Fruit fly (Drosophila melanogaster) whole organism, embryonic: Measurements from ENCODE around the gene EndoGI.

Source experiments
- BEAF-32 ChIP-seq: fragments of 200-800 bp; sonication (Bioruptor generic); optimal IDR thresholded peaks from 3 replicates; lab custom pipeline; 2017; ENCODE audit warnings: missing biosample characterization, missing genetic modification characterization, mild to moderate bottlenecking, moderate library complexity, missing genetic modification reagents
- CG10209 ChIP-seq: fragments of 200-800 bp; sonication (Bioruptor generic); optimal IDR thresholded peaks from 3 replicates; lab custom pipeline; 2017; ENCODE audit warnings: missing biosample characterization, mild to moderate bottlenecking, missing genetic modification characterization, missing genetic modification reagents
- CG10321 ChIP-seq: fragments of 200-800 bp; sonication (Bioruptor generic); IDR thresholded peaks from 2 replicates; pipeline ENCODE4 v1.3.6; 2022; ENCODE audit warnings: missing biosample characterization, missing genetic modification characterization
- CG10431 ChIP-seq: fragments of 200-800 bp; sonication (Bioruptor generic); optimal IDR thresholded peaks from 3 replicates; lab custom pipeline; 2018; ENCODE audit warnings: missing biosample characterization, mild to moderate bottlenecking, missing genetic modification characterization
- CG12744 ChIP-seq: fragments of 200-800 bp; sonication (Bioruptor generic); optimal IDR thresholded peaks from 2 replicates; lab custom pipeline; 2016; ENCODE audit warnings: missing biosample characterization, missing genetic modification characterization
- CG12942 ChIP-seq: fragments of 200-800 bp; sonication (Bioruptor generic); optimal IDR thresholded peaks from 3 replicates; lab custom pipeline; 2016; ENCODE audit warnings: missing biosample characterization, missing genetic modification characterization
- CG14441 ChIP-seq: fragments of 200-800 bp; sonication (Bioruptor generic); IDR thresholded peaks from 2 replicates; pipeline ENCODE4 v1.3.6; 2022; ENCODE audit warnings: missing biosample characterization, missing genetic modification characterization
- CG15601 ChIP-seq: fragments of 200-800 bp; sonication (Bioruptor generic); optimal IDR thresholded peaks from 3 replicates; lab custom pipeline; 2019; ENCODE audit warnings: missing biosample characterization, mild to moderate bottlenecking, missing genetic modification characterization, moderate library complexity
- CG15696 ChIP-seq: fragments of 200-800 bp; sonication (Bioruptor generic); optimal IDR thresholded peaks from 2 replicates; lab custom pipeline; 2019; ENCODE audit warnings: missing biosample characterization, mild to moderate bottlenecking, missing genetic modification characterization, moderate library complexity
- CG1602 ChIP-seq: fragments of 200-800 bp; sonication (Bioruptor generic); optimal IDR thresholded peaks from 3 replicates; lab custom pipeline; 2016; ENCODE audit warnings: missing biosample characterization, missing genetic modification characterization
- CG1603 ChIP-seq: fragments of 200-800 bp; sonication (Bioruptor generic); optimal IDR thresholded peaks from 2 replicates; lab custom pipeline; 2019; ENCODE audit warnings: missing biosample characterization, mild to moderate bottlenecking, missing genetic modification characterization, moderate library complexity
- CG17802 ChIP-seq: fragments of 200-800 bp; sonication (Bioruptor generic); optimal IDR thresholded peaks from 2 replicates; lab custom pipeline; 2018; ENCODE audit warnings: missing biosample characterization, mild to moderate bottlenecking, missing genetic modification characterization, moderate library complexity
- CG18476 ChIP-seq: fragments of 200-800 bp; sonication (Bioruptor generic); optimal IDR thresholded peaks from 2 replicates; lab custom pipeline; 2016; ENCODE audit warnings: missing biosample characterization, mild to moderate bottlenecking, missing genetic modification characterization
- CG18619 ChIP-seq: fragments of 200-800 bp; sonication (Bioruptor generic); optimal IDR thresholded peaks from 3 replicates; lab custom pipeline; 2017; ENCODE audit warnings: missing biosample characterization, mild to moderate bottlenecking, missing genetic modification characterization
- CG30403 ChIP-seq: fragments of 200-800 bp; sonication (Bioruptor generic); optimal IDR thresholded peaks from 3 replicates; lab custom pipeline; 2016; ENCODE audit warnings: missing biosample characterization, missing genetic modification characterization
- CG9609 ChIP-seq: fragments of 200-800 bp; sonication (Bioruptor generic); optimal IDR thresholded peaks from 3 replicates; lab custom pipeline; 2016; ENCODE audit warnings: missing biosample characterization, missing genetic modification characterization
- CG9932 ChIP-seq: fragments of 200-800 bp; sonication (Bioruptor generic); IDR thresholded peaks from 2 replicates; pipeline ENCODE4 v1.3.6; 2022; ENCODE audit warnings: missing biosample characterization, missing genetic modification characterization
- CoRest ChIP-seq: fragments of 200-800 bp; sonication (Bioruptor generic); optimal IDR thresholded peaks from 3 replicates; lab custom pipeline; 2018; ENCODE audit warnings: missing biosample characterization, mild to moderate bottlenecking, missing genetic modification characterization, moderate library complexity
- Doc3 ChIP-seq: fragments of 200-800 bp; sonication (Bioruptor generic); IDR thresholded peaks from 3 replicates; pipeline ENCODE4 v1.3.6; 2022; ENCODE audit warnings: missing biosample characterization, missing genetic modification characterization; ENCODE audit not compliant: partially characterized antibody
- HLH4C ChIP-seq: fragments of 200-800 bp; sonication (Bioruptor generic); IDR thresholded peaks from 3 replicates; pipeline ENCODE4 v1.3.6; 2022; ENCODE audit warnings: missing biosample characterization, missing genetic modification characterization; ENCODE audit not compliant: partially characterized antibody
- Hr3 ChIP-seq: fragments of 200-800 bp; sonication (Bioruptor generic); optimal IDR thresholded peaks from 3 replicates; lab custom pipeline; 2016; ENCODE audit warnings: missing biosample characterization, missing genetic modification characterization
- Jarid2 ChIP-seq: fragments of 200-800 bp; sonication (Bioruptor generic); optimal IDR thresholded peaks from 3 replicates; lab custom pipeline; 2017; ENCODE audit warnings: mild to moderate bottlenecking, missing biosample characterization, missing genetic modification reagents, missing genetic modification characterization
- Mrtf ChIP-seq: fragments of 200-800 bp; sonication (Bioruptor generic); IDR thresholded peaks from 3 replicates; pipeline ENCODE4 v1.3.6; 2022; ENCODE audit warnings: missing biosample characterization, missing genetic modification characterization
- NK7.1 ChIP-seq: fragments of 200-800 bp; sonication (Bioruptor generic); optimal IDR thresholded peaks from 3 replicates; lab custom pipeline; 2016; ENCODE audit warnings: missing biosample characterization, missing genetic modification characterization
- Nf-YA ChIP-seq: fragments of 200-800 bp; sonication (Bioruptor generic); IDR thresholded peaks from 2 replicates; pipeline ENCODE4 v1.3.6; 2022; ENCODE audit warnings: missing biosample characterization, missing genetic modification characterization
- NfI ChIP-seq: fragments of 200-800 bp; sonication (Bioruptor generic); optimal IDR thresholded peaks from 3 replicates; lab custom pipeline; 2018; ENCODE audit warnings: missing biosample characterization, mild to moderate bottlenecking, missing genetic modification characterization, moderate library complexity
- Stat92E ChIP-seq, 3 experiments: fragments of >200 bp in 2 of 3; fragments of 200-800 bp in 1 of 3; sonication (Bioruptor generic) in 1 of 3; optimal IDR thresholded peaks; 2 replicates each; lab custom pipeline; 2017 to 2019; ENCODE audit warnings: missing biosample characterization in 3 of 3, missing genetic modification characterization in 3 of 3, mild to moderate bottlenecking in 1 of 3, moderate library complexity in 1 of 3
- Xbp1 ChIP-seq: fragments of 200-800 bp; sonication (Bioruptor generic); optimal IDR thresholded peaks from 3 replicates; lab custom pipeline; 2016; ENCODE audit warnings: missing biosample characterization, mild to moderate bottlenecking, missing genetic modification characterization
- amos ChIP-seq: fragments of 200-800 bp; sonication (Bioruptor generic); IDR thresholded peaks from 2 replicates; pipeline ENCODE4 v1.3.6; 2022; ENCODE audit warnings: missing biosample characterization, missing genetic modification characterization; ENCODE audit not compliant: partially characterized antibody
- ara ChIP-seq: fragments of 200-800 bp; sonication (Bioruptor generic); IDR thresholded peaks from 2 replicates; pipeline ENCODE4 v1.3.6; 2022; ENCODE audit warnings: missing biosample characterization, missing genetic modification characterization
- chm ChIP-seq: fragments of 200-800 bp; sonication (Bioruptor generic); IDR thresholded peaks from 2 replicates; pipeline ENCODE4 v1.3.6; 2022; ENCODE audit warnings: missing biosample characterization, missing genetic modification characterization
- dati ChIP-seq: fragments of 200-800 bp; sonication (Bioruptor generic); IDR thresholded peaks from 2 replicates; pipeline ENCODE4 v1.3.6; 2022; ENCODE audit warnings: missing biosample characterization, missing genetic modification characterization
- disco-r ChIP-seq: fragments of 200-800 bp; sonication (Bioruptor generic); optimal IDR thresholded peaks from 2 replicates; lab custom pipeline; 2016; ENCODE audit warnings: missing biosample characterization, missing genetic modification characterization
- exex ChIP-seq: fragments of 200-800 bp; sonication (Bioruptor generic); optimal IDR thresholded peaks from 4 replicates; lab custom pipeline; 2018; ENCODE audit warnings: missing biosample characterization, mild to moderate bottlenecking, missing genetic modification characterization, moderate library complexity
- jing ChIP-seq: fragments of 200-800 bp; sonication (Bioruptor generic); optimal IDR thresholded peaks from 2 replicates; lab custom pipeline; 2018; ENCODE audit warnings: missing biosample characterization, mild to moderate bottlenecking, missing genetic modification characterization
- jumu ChIP-seq: fragments of 200-800 bp; sonication (Bioruptor generic); optimal IDR thresholded peaks from 3 replicates; lab custom pipeline; 2016; ENCODE audit warnings: missing biosample characterization, missing genetic modification characterization
- lilli ChIP-seq: fragments of 200-800 bp; sonication (Bioruptor generic); optimal IDR thresholded peaks from 3 replicates; lab custom pipeline; 2016; ENCODE audit warnings: missing biosample characterization, missing genetic modification characterization
- mld ChIP-seq: fragments of 200-800 bp; sonication (Bioruptor generic); IDR thresholded peaks from 3 replicates; pipeline ENCODE4 v1.3.6; 2022; ENCODE audit warnings: missing biosample characterization, missing genetic modification characterization; ENCODE audit not compliant: partially characterized antibody
- psq ChIP-seq: fragments of 200-800 bp; sonication (Bioruptor generic); optimal IDR thresholded peaks from 2 replicates; lab custom pipeline; 2017; ENCODE audit warnings: missing biosample characterization, missing genetic modification characterization
- ro ChIP-seq: fragments of 200-800 bp; sonication (Bioruptor generic); IDR thresholded peaks from 2 replicates; pipeline ENCODE4 v1.3.6; 2022; ENCODE audit warnings: missing biosample characterization, missing genetic modification characterization
- run ChIP-seq: fragments of 200-800 bp; sonication (Bioruptor generic); optimal IDR thresholded peaks from 3 replicates; lab custom pipeline; 2018; ENCODE audit warnings: missing biosample characterization, mild to moderate bottlenecking, missing genetic modification characterization
- scrt ChIP-seq: fragments of 200-800 bp; sonication (Bioruptor generic); optimal IDR thresholded peaks from 2 replicates; lab custom pipeline; 2018; ENCODE audit warnings: missing biosample characterization, mild to moderate bottlenecking, missing genetic modification characterization, moderate library complexity
- sens-2 ChIP-seq: fragments of 200-800 bp; sonication (Bioruptor generic); IDR thresholded peaks from 2 replicates; pipeline ENCODE4 v1.3.6; 2022; ENCODE audit warnings: missing biosample characterization, missing genetic modification characterization
- slp2 ChIP-seq: fragments of 200-800 bp; sonication (Bioruptor generic); optimal IDR thresholded peaks from 2 replicates; lab custom pipeline; 2016; ENCODE audit warnings: missing biosample characterization, missing genetic modification characterization
- sna ChIP-seq: fragments of 200-800 bp; sonication (Bioruptor generic); IDR thresholded peaks from 2 replicates; pipeline ENCODE4 v1.3.6; 2022; ENCODE audit warnings: missing biosample characterization, missing genetic modification characterization; ENCODE audit not compliant: partially characterized antibody
- stc ChIP-seq: fragments of 200-800 bp; sonication (Bioruptor generic); IDR thresholded peaks from 2 replicates; pipeline ENCODE4 v1.3.6; 2022; ENCODE audit warnings: missing biosample characterization, missing genetic modification characterization
- unpg ChIP-seq: fragments of 200-800 bp; sonication (Bioruptor generic); optimal IDR thresholded peaks from 3 replicates; lab custom pipeline; 2018; ENCODE audit warnings: missing biosample characterization, mild to moderate bottlenecking, missing genetic modification characterization, moderate library complexity
- zen2 ChIP-seq: fragments of 200-800 bp; sonication (Bioruptor generic); IDR thresholded peaks from 3 replicates; pipeline ENCODE4 v1.3.6; 2022; ENCODE audit warnings: missing biosample characterization, missing genetic modification characterization; ENCODE audit not compliant: partially characterized antibody

Gene EndoGI

dm6 chr2L:16284306-16285299 lies 27.1 kb downstream of the EndoGI start (continued):
- TF ChIP-seq exex (tag; lab: Kevin White, UChicago) (peak; percentile 51), CG10209 (GFP tag; lab: Kevin White, UChicago) (peak; percentile 25), CG17802 (tag; lab: Kevin White, UChicago) (no peak), CG1602 (GFP tag; lab: Kevin White, UChicago) (no peak), CG9932 (GFP tag; lab: Robert Waterston, UW) (no peak), Doc3 (no peak), ara (no peak), CG10321 (GFP tag; lab: Robert Waterston, UW) (no peak), scrt (GFP tag; lab: Kevin White, UChicago) (peak; percentile 70), ro (GFP tag; lab: Robert Waterston, UW) (no peak), Stat92E (GFP tag; optimal IDR thresholded peaks at IDR 0.05; lab: Kevin White, UChicago) (no peak), Xbp1 (GFP tag; lab: Kevin White, UChicago) (peak; percentile 36), zen2 (GFP tag; lab: Robert Waterston, UW) (no peak), CG30403 (GFP tag; lab: Kevin White, UChicago) (peak; percentile 29), CG18619 (GFP tag; lab: Kevin White, UChicago) (peak; percentile 23), CG1603 (peak; percentile 30), CG18476 (GFP tag; lab: Kevin White, UChicago) (peak; percentile 25), jing (GFP tag; lab: Kevin White, UChicago) (no peak), NK7.1 (GFP tag; lab: Kevin White, UChicago) (no peak), amos (no peak), CG9609 (peak; percentile 53), CG10431 (GFP tag; lab: Kevin White, UChicago) (no peak), lilli (GFP tag; lab: Kevin White, UChicago) (peak; percentile 64), Jarid2 (GFP tag; lab: Kevin White, UChicago) (peak; percentile 30), Nf-YA (GFP tag; lab: Robert Waterston, UW) (no peak), CoRest (tag; lab: Kevin White, UChicago) (peak; percentile 46), HLH4C (no peak), slp2 (GFP tag; lab: Kevin White, UChicago) (peak; percentile 18), unpg (GFP tag; lab: Kevin White, UChicago) (peak; percentile 51), mld (GFP tag; lab: Robert Waterston, UW) (no peak), disco-r (peak; percentile 47), sens-2 (no peak), CG15601 (tag; lab: Kevin White, UChicago) (peak; percentile 0), run (tag; lab: Kevin White, UChicago) (no peak), jumu (GFP tag; lab: Kevin White, UChicago) (no peak), psq (GFP tag; lab: Kevin White, UChicago) (no peak), CG12744 (GFP tag; lab: Kevin White, UChicago) (peak; percentile 13), Hr3 (GFP tag; lab: Kevin White, UChicago) (no peak), CG15696 (no peak), CG14441 (no peak), dati (GFP tag; lab: Robert Waterston, UW) (no peak), BEAF-32 (GFP tag; lab: Kevin White, UChicago) (no peak), Mrtf (GFP tag; lab: Robert Waterston, UW) (no peak), stc (no peak), sna (GFP tag; lab: Robert Waterston, UW) (no peak), chm (GFP tag; lab: Robert Waterston, UW) (no peak), CG12942 (GFP tag; lab: Kevin White, UChicago) (peak; percentile 23), NfI (GFP tag; lab: Kevin White, UChicago) (peak; percentile 42)
